Worm (Caenorhabditis elegans) whole organism, L4 larva: ENCODE results near the gene F35B3.3.
A peak's percentile ranks its signal among the peaks of the same experiment; 100 is the strongest.

Experiments
- D1046.2 ChIP-seq: fragments of 200-800 bp; sonication (Bioruptor generic); IDR thresholded peaks from 2 replicates; pipeline ENCODE4 v1.3.6; 2022; ENCODE audit warnings: missing genetic modification characterization, missing compliant biosample characterization
- F10B5.3 ChIP-seq: sonication (generic microtip); optimal IDR thresholded peaks from 2 replicates; lab custom pipeline; 2016; ENCODE audit warnings: mild to moderate bottlenecking, missing genetic modification characterization, missing compliant biosample characterization
- T20F7.1 ChIP-seq: fragments of 200-800 bp; sonication (Bioruptor generic); optimal IDR thresholded peaks from 2 replicates; lab custom pipeline; 2018; ENCODE audit warnings: mild to moderate bottlenecking, missing genetic modification characterization, missing compliant biosample characterization
- Y105C5A.15 ChIP-seq: fragments of 200-800 bp; sonication (Bioruptor generic); IDR thresholded peaks from 2 replicates; pipeline ENCODE4 v1.3.6; 2022; ENCODE audit warnings: missing genetic modification characterization, missing compliant biosample characterization
- ZK337.2 ChIP-seq: fragments of 200-800 bp; sonication (Bioruptor generic); IDR thresholded peaks from 2 replicates; pipeline ENCODE4 v1.3.6; 2022; ENCODE audit warnings: missing genetic modification reagents, missing genetic modification characterization, missing compliant biosample characterization
- aha-1 ChIP-seq: fragments of 150-350 bp; peaks from one replicate; lab custom pipeline; 2014; ENCODE audit warnings: missing biosample characterization, missing genetic modification characterization
- daf-16 ChIP-seq, 3 experiments: sonication (generic microtip); optimal IDR thresholded peaks; 2 replicates each; lab custom pipeline; 2016 to 2017; ENCODE audit warnings: missing genetic modification characterization in 3 of 3, missing genetic modification reagents in 3 of 3, mild to moderate bottlenecking in 2 of 3, missing compliant biosample characterization in 2 of 3, missing biosample characterization in 1 of 3, moderate library complexity in 1 of 3
- dmd-8 ChIP-seq: fragments of 200-800 bp; sonication (Bioruptor generic); IDR thresholded peaks from 2 replicates; pipeline ENCODE4 v1.3.6; 2022; ENCODE audit warnings: missing genetic modification characterization, missing compliant biosample characterization
- dmd-9 ChIP-seq: fragments of 200-800 bp; sonication (Bioruptor generic); IDR thresholded peaks from 2 replicates; pipeline ENCODE4 v1.3.6; 2022; ENCODE audit warnings: missing genetic modification reagents, missing genetic modification characterization, missing compliant biosample characterization
- egl-27 ChIP-seq: sonication (generic microtip); optimal IDR thresholded peaks from 3 replicates; lab custom pipeline; 2017; ENCODE audit warnings: missing biosample characterization, missing genetic modification reagents, missing genetic modification characterization
- egl-43 ChIP-seq: fragments of 200-800 bp; sonication (Bioruptor generic); IDR thresholded peaks from 2 replicates; pipeline ENCODE4 v1.3.6; 2022; ENCODE audit warnings: missing genetic modification reagents, missing genetic modification characterization, missing compliant biosample characterization
- fkh-10 ChIP-seq: fragments of 150-350 bp; optimal IDR thresholded peaks from 2 replicates; lab custom pipeline; 2014; ENCODE audit warnings: missing biosample characterization, missing genetic modification reagents, missing genetic modification characterization
- hlh-30 ChIP-seq: sonication (generic microtip); optimal IDR thresholded peaks from 2 replicates; lab custom pipeline; 2017; ENCODE audit warnings: antibody characterized with exemption, mild to moderate bottlenecking, missing genetic modification characterization, missing compliant biosample characterization; ENCODE audit not compliant: insufficient read depth
- hmg-1.1 ChIP-seq: fragments of 200-800 bp; sonication (Bioruptor generic); IDR thresholded peaks from 2 replicates; pipeline ENCODE4 v1.3.6; 2022; ENCODE audit warnings: missing genetic modification reagents, missing genetic modification characterization, missing compliant biosample characterization
- lin-13 ChIP-seq: fragments of 150-350 bp; optimal IDR thresholded peaks from 2 replicates; lab custom pipeline; 2014; ENCODE audit warnings: missing biosample characterization, missing genetic modification reagents, missing genetic modification characterization
- lin-29 ChIP-seq: fragments of 200-800 bp; sonication (Bioruptor generic); IDR thresholded peaks from 2 replicates; pipeline ENCODE4 v1.3.6; 2022; ENCODE audit warnings: missing genetic modification reagents, missing genetic modification characterization, missing compliant biosample characterization
- lin-38 ChIP-seq: fragments of 200-800 bp; sonication (Bioruptor generic); IDR thresholded peaks from 2 replicates; pipeline ENCODE4 v1.3.6; 2022; ENCODE audit warnings: missing genetic modification reagents, missing genetic modification characterization, missing compliant biosample characterization
- lir-3 ChIP-seq: sonication (generic microtip); optimal IDR thresholded peaks from 2 replicates; lab custom pipeline; 2016; ENCODE audit warnings: mild to moderate bottlenecking, missing genetic modification characterization, missing compliant biosample characterization
- lsy-2 ChIP-seq, 2 experiments: fragments of 150-350 bp in 1 of 2; sonication (generic microtip) in 1 of 2; optimal IDR thresholded peaks; 2 replicates each; lab custom pipeline; 2014 to 2017; ENCODE audit warnings: missing biosample characterization in 2 of 2, missing genetic modification characterization in 2 of 2
- madf-5 ChIP-seq, 2 experiments: fragments of 200-800 bp; sonication (Bioruptor generic); IDR thresholded peaks; 2 replicates each; pipeline ENCODE4 v1.3.6; 2022; ENCODE audit warnings: missing compliant biosample characterization in 2 of 2, missing genetic modification characterization in 2 of 2
- mes-2 ChIP-seq: sonication (generic microtip); optimal IDR thresholded peaks from 2 replicates; lab custom pipeline; 2016; ENCODE audit warnings: missing genotype, mild to moderate bottlenecking, missing genetic modification characterization, missing compliant biosample characterization; ENCODE audit not compliant: poor library complexity, severe bottlenecking
- mxl-2 ChIP-seq: fragments of 200-800 bp; sonication (Bioruptor generic); conservative IDR thresholded peaks from 2 replicates; pipeline ENCODE4 v1.3.6; 2022; ENCODE audit warnings: missing genetic modification reagents, missing genetic modification characterization, missing compliant biosample characterization
- nhr-11 ChIP-seq: fragments of 150-350 bp; optimal IDR thresholded peaks from 2 replicates; lab custom pipeline; 2014; ENCODE audit warnings: missing biosample characterization, missing genetic modification characterization
- nhr-237 ChIP-seq: sonication (generic microtip); optimal IDR thresholded peaks from 2 replicates; lab custom pipeline; 2017; ENCODE audit warnings: missing biosample characterization, missing genetic modification characterization
- nhr-25 ChIP-seq: sonication (generic microtip); optimal IDR thresholded peaks from 2 replicates; lab custom pipeline; 2017; ENCODE audit warnings: missing genetic modification characterization, mild to moderate bottlenecking, missing compliant biosample characterization, antibody characterized with exemption, moderate library complexity, borderline replicate concordance; ENCODE audit not compliant: insufficient read depth
- nhr-28 ChIP-seq: fragments of 150-350 bp; optimal IDR thresholded peaks from 2 replicates; lab custom pipeline; 2014; ENCODE audit warnings: missing biosample characterization, missing genetic modification characterization
- nhr-42 ChIP-seq: fragments of 200-800 bp; sonication (Bioruptor generic); IDR thresholded peaks from 2 replicates; pipeline ENCODE4 v1.3.6; 2022; ENCODE audit warnings: missing genetic modification characterization, missing compliant biosample characterization
- nhr-76 ChIP-seq: fragments of 150-350 bp; optimal IDR thresholded peaks from 2 replicates; lab custom pipeline; 2014; ENCODE audit warnings: missing biosample characterization, missing genetic modification characterization
- rbr-2 ChIP-seq: sonication (generic microtip); optimal IDR thresholded peaks from 2 replicates; lab custom pipeline; 2016; ENCODE audit warnings: missing genotype, missing genetic modification characterization, missing compliant biosample characterization
- sdz-12 ChIP-seq: fragments of 200-800 bp; sonication (Bioruptor generic); optimal IDR thresholded peaks from 2 replicates; lab custom pipeline; 2018; ENCODE audit warnings: mild to moderate bottlenecking, missing genetic modification characterization, missing compliant biosample characterization
- skn-1 ChIP-seq: fragments of 150-350 bp; optimal IDR thresholded peaks from 2 replicates; lab custom pipeline; 2014; ENCODE audit warnings: missing biosample characterization, missing genetic modification characterization
- spr-1 ChIP-seq: sonication (generic microtip); optimal IDR thresholded peaks from 2 replicates; lab custom pipeline; 2016; ENCODE audit warnings: mild to moderate bottlenecking, missing genetic modification characterization, missing compliant biosample characterization
- spr-3 ChIP-seq: fragments of 200-800 bp; sonication (Bioruptor generic); optimal IDR thresholded peaks from 2 replicates; lab custom pipeline; 2018; ENCODE audit warnings: mild to moderate bottlenecking, missing genetic modification characterization, missing compliant biosample characterization
- tag-97 ChIP-seq: fragments of 200-800 bp; sonication (Bioruptor generic); IDR thresholded peaks from 2 replicates; pipeline ENCODE4 v1.3.6; 2022; ENCODE audit warnings: missing genetic modification characterization, missing compliant biosample characterization
- tra-1 ChIP-seq: fragments of 200-800 bp; sonication (Bioruptor generic); IDR thresholded peaks from 2 replicates; pipeline ENCODE4 v1.3.6; 2022; ENCODE audit warnings: missing genetic modification reagents, missing genetic modification characterization, missing compliant biosample characterization
- unc-39 ChIP-seq: sonication (generic microtip); optimal IDR thresholded peaks from 2 replicates; lab custom pipeline; 2017; ENCODE audit warnings: missing biosample characterization, missing genetic modification characterization
- unc-62 ChIP-seq, 3 experiments: fragments of 150-350 bp in 1 of 3; sonication (generic microtip); optimal IDR thresholded peaks in 2 of 3; peaks in 1 of 3; 1 replicate in 1 of 3; 2 replicates in 2 of 3; lab custom pipeline; 2014 to 2017; ENCODE audit warnings: missing biosample characterization in 3 of 3, missing genetic modification characterization in 3 of 3, missing genetic modification reagents in 3 of 3, missing genotype in 1 of 3
- zfp-3 ChIP-seq: fragments of 200-800 bp; sonication (Bioruptor generic); conservative IDR thresholded peaks from 2 replicates; pipeline ENCODE4 v1.3.6; 2022; ENCODE audit warnings: missing genetic modification reagents, missing genetic modification characterization, missing compliant biosample characterization
- ztf-7 ChIP-seq: fragments of 150-350 bp; optimal IDR thresholded peaks from 2 replicates; lab custom pipeline; 2014; ENCODE audit warnings: missing biosample characterization, missing genetic modification characterization

Gene F35B3.3

ce11 chrX:17030169-17030914, 17.1 kb downstream of the F35B3.3 start, which contains the start of gene ptrn-1 (continued):
- no peak for TF ChIP-seq egl-27 (tag; lab: Kevin White, UChicago)
- no peak for TF ChIP-seq egl-43
- no peak for TF ChIP-seq lin-29 (GFP tag; lab: Robert Waterston, UW)
- peak; percentile 5 for TF ChIP-seq ztf-7
- TF ChIP-seq lsy-2 (tag; optimal IDR thresholded peaks at IDR 0.05; lab: Kevin White, UChicago) = peak; percentile 30 to 67
- TF ChIP-seq nhr-28 (tag; lab: Kevin White, UChicago) = peak; percentile 95
- peak; percentile 98 for TF ChIP-seq aha-1

DNA sequence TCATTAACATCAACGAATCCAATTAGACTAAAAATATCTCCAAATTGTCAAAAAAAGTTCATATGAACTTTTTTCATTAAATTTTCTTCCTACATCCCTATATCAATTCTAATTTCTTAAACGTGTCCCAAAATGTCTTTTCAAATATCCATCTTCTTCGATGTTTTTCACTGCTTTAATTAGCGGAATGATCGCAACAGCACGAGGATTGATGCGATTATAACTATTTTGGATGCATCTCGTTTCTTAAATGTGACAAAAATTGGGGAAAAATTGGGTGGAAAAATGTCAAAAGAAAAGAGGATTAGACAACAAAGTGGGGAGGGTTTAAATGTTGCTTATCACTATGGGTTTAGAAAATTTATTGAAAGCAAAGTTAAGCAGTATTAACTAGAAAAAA, 20.9 kb downstream of the F35B3.3 start:
- TF ChIP-seq hlh-30 (tag; lab: Kevin White, UChicago) (peak; percentile 2), nhr-25 (tag; lab: Kevin White, UChicago) (no peak)

DNA sequence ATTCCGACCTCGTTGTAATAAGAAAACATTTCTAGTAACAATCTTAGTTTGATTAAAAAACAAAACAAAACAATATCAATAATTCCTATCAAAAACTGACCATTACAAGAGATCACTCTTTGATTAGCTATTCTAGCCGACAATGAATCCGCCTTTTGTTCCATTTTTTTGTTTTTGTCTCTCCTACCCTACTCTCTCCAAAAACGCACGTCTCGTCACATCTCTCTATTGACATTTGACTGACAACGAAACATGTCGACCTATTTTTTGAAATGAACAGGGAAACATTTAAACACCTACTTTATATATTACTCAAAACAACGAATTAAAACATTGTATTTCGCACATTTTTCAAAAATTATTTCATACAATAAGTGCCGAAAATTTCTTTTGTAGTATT, 21.5 kb downstream of the F35B3.3 start:
- TF ChIP-seq tra-1 (GFP tag; lab: Robert Waterston, UW) (no peak), lin-13 (no peak), unc-62 (GFP tag; optimal IDR thresholded peaks at IDR 0.05 in 1 of 2; lab: Kevin White, UChicago) (peak in 1 of 2 experiments; percentile 65), unc-62 (tag; optimal IDR thresholded peaks at IDR 0.05; lab: Kevin White, UChicago) (no peak), zfp-3 (GFP tag; lab: Robert Waterston, UW) (no peak), nhr-237 (tag; lab: Kevin White, UChicago) (no peak), lin-38 (GFP tag; lab: Robert Waterston, UW) (no peak), nhr-28 (tag; lab: Kevin White, UChicago) (peak; percentile 3), skn-1 (no peak)

DNA sequence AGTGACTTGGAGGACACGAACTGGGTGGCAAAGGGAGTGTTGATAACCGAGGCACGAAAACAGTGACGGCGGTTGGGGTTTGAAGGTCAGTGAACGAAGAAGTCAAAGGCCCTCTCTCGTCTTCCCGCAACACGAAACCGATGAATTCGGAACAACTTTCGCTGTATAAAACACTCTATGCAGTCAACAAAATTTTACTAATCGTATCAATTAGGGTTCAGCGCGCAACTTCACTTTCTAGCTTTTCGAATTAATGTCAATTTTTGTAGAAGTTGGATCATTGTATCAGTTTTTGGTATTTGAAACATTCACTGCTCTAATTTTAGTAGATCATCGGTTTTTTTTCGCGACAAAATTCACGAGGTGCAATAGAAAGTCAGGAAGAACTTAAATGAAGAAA, 25.4 kb downstream of the F35B3.3 start:
- TF ChIP-seq T20F7.1 (GFP tag; lab: Kevin White, UChicago) (no peak), D1046.2 (GFP tag; lab: Robert Waterston, UW) (no peak), rbr-2 (tag; lab: Kevin White, UChicago) (no peak), nhr-42 (GFP tag; lab: Robert Waterston, UW) (no peak), hmg-1.1 (GFP tag; lab: Robert Waterston, UW) (no peak), spr-1 (no peak), spr-3 (GFP tag; lab: Kevin White, UChicago) (no peak)

- peak in 1 of 2 experiments; percentile 97 for TF ChIP-seq unc-62 (GFP tag; optimal IDR thresholded peaks at IDR 0.05 in 1 of 2; lab: Kevin White, UChicago)
- TF ChIP-seq unc-62 (tag; optimal IDR thresholded peaks at IDR 0.05; lab: Kevin White, UChicago) = no peak
- TF ChIP-seq nhr-42 (GFP tag; lab: Robert Waterston, UW) = no peak
- TF ChIP-seq madf-5 (GFP tag; IDR thresholded peaks at IDR 0.05; lab: Robert Waterston, UW) = no peak
- peak in 1 of 2 experiments; percentile 53 for TF ChIP-seq daf-16 (GFP tag; optimal IDR thresholded peaks at IDR 0.05; lab: Kevin White, UChicago)
- TF ChIP-seq daf-16 (tag; optimal IDR thresholded peaks at IDR 0.05; lab: Kevin White, UChicago) = no peak
- TF ChIP-seq, all 104 proteins: peak for 2
Measured at ce11 chrX:17041571-17041970, 28.3 kb downstream of the F35B3.3 start.

ce11 chrX:17042946-17043345, 29.7 kb downstream of the F35B3.3 start, which contains the start of gene F35B3.7:
F35B3.7 (minus strand) TSS chrX:17043078.
- no peak for TF ChIP-seq dmd-9
- TF ChIP-seq unc-39 (tag; lab: Kevin White, UChicago) = no peak
- TF ChIP-seq fkh-10 (GFP tag; lab: Kevin White, UChicago) = no peak
- no peak for TF ChIP-seq tra-1 (GFP tag; lab: Robert Waterston, UW)
- peak; percentile 38 for TF ChIP-seq aha-1
- TF ChIP-seq lir-3 = no peak
- no peak for TF ChIP-seq mxl-2 (GFP tag; lab: Robert Waterston, UW)
- peak; percentile 52; the same call in 1 of the 2 replicates for TF ChIP-seq dmd-8 (GFP tag; lab: Robert Waterston, UW)
- no peak for TF ChIP-seq sdz-12 (GFP tag; lab: Kevin White, UChicago)
- TF ChIP-seq nhr-76 (tag; lab: Kevin White, UChicago) = no peak
- no peak for TF ChIP-seq F10B5.3 (tag; lab: Kevin White, UChicago)
- TF ChIP-seq ztf-7 = no peak
- peak; percentile 83 for TF ChIP-seq nhr-11 (tag; lab: Kevin White, UChicago)
- TF ChIP-seq ZK337.2 (GFP tag; lab: Robert Waterston, UW) = no peak
- peak; percentile 27 for TF ChIP-seq hlh-30 (tag; lab: Kevin White, UChicago)
- no peak for TF ChIP-seq D1046.2 (GFP tag; lab: Robert Waterston, UW)
- TF ChIP-seq Y105C5A.15 (GFP tag; lab: Robert Waterston, UW) = no peak
- no peak for TF ChIP-seq mes-2 (tag; lab: Kevin White, UChicago)
- no peak for TF ChIP-seq egl-43
- TF ChIP-seq tag-97 (GFP tag; lab: Robert Waterston, UW) = no peak
